Fruit fly (Drosophila melanogaster): ENCODE results near the gene CG34136.

DNA sequence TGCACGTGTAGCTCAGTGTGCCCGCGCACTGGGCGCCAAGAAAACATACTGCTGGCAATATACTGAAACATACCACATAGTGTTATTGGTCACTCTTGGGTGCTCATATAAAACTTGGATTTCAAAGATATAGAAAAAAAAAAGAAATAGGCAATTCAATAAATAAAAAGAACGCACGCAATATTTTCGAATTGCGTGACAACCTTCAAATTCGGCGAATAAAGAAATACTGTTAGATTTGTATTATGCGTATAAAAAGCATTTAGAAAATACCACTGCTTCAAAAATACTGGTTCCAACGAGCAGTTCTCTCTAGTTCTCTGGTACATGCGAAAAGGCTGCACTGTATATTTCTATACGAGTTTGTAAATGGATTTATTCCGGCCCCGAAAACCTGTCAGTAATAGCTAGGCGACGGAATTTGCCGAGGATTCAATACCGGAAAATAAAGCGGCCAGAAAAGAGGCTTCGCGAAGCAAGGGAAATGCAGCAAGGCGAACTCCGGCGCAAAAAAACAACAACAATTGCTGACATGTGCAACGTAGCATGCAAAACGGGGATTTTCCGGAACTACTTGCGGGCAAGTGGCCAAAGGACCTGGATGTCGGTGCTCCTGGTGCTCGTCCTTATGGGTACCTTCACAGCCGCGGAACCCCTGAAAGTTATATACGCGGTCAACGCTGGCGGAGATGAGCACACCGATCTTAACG lies 5.8 kb downstream of the CG34136 start, which contains the start of gene CG9257:
- TF ChIP-seq br (GFP tag; optimal IDR thresholded peaks at IDR 0.05) (no peak), Sp1 (GFP tag; optimal IDR thresholded peaks at IDR 0.05) (no peak), Myc (optimal IDR thresholded peaks at IDR 0.05) (peak; percentile 21), foxo (GFP tag; optimal IDR thresholded peaks at IDR 0.05) (peak in 1 of 2 experiments; percentile 38), tai (GFP tag; optimal IDR thresholded peaks at IDR 0.05) (peak; percentile 57), brk (GFP tag; optimal IDR thresholded peaks at IDR 0.05) (peak; percentile 27), lola (GFP tag; optimal IDR thresholded peaks at IDR 0.05) (no peak)
